Fruit fly (Drosophila melanogaster) S2 (cell line): ENCODE data around the gene ScsbetaA.

Experiments
- CG8478 ChIP-seq: fragments of >200 bp; optimal IDR thresholded peaks from 2 replicates; lab custom pipeline; 2018
- CTCF ChIP-seq, 2 experiments: fragments of >200 bp; optimal IDR thresholded peaks; 2 replicates each; lab custom pipeline; 2018

ScsbetaA gene

dm6 chr3R:8938494-8939404, at the start of gene ScsbetaA:
TSS of gene ScsbetaA (plus strand) at chr3R:8938724.
- TF ChIP-seq CTCF (optimal IDR thresholded peaks at IDR 0.05; lab: Kevin White, UChicago) (no peak), CG8478 (lab: Kevin White, UChicago) (no peak)

- TF ChIP-seq CG8478 (lab: Kevin White, UChicago) (no peak), CTCF (optimal IDR thresholded peaks at IDR 0.05; lab: Kevin White, UChicago) (no peak)
Measured at dm6 chr3R:8890441-8890840, 48.1 kb upstream of the ScsbetaA start.

dm6 chr3R:8891675-8892074, 46.8 kb upstream of the ScsbetaA start:
- no peak for TF ChIP-seq CTCF (optimal IDR thresholded peaks at IDR 0.05; lab: Kevin White, UChicago)
- TF ChIP-seq CG8478 (lab: Kevin White, UChicago): no peak

- no peak for TF ChIP-seq CTCF (optimal IDR thresholded peaks at IDR 0.05; lab: Kevin White, UChicago)
- TF ChIP-seq CG8478 (lab: Kevin White, UChicago): no peak
Measured at dm6 chr3R:8892993-8893670, 45.4 kb upstream of the ScsbetaA start.

dm6 chr3R:8896740-8897139, 41.8 kb upstream of the ScsbetaA start:
- TF ChIP-seq CG8478 (lab: Kevin White, UChicago) (no peak), CTCF (optimal IDR thresholded peaks at IDR 0.05; lab: Kevin White, UChicago) (no peak)

- TF ChIP-seq CTCF (optimal IDR thresholded peaks at IDR 0.05; lab: Kevin White, UChicago): no peak
- no peak for TF ChIP-seq CG8478 (lab: Kevin White, UChicago)
Measured at dm6 chr3R:8914919-8915318, 23.6 kb upstream of the ScsbetaA start.

dm6 chr3R:8915537-8916332, 22.8 kb upstream of the ScsbetaA start:
- TF ChIP-seq CTCF (optimal IDR thresholded peaks at IDR 0.05; lab: Kevin White, UChicago) (no peak), CG8478 (lab: Kevin White, UChicago) (no peak)

dm6 chr3R:8918818-8919217, 19.7 kb upstream of the ScsbetaA start:
- TF ChIP-seq CTCF (optimal IDR thresholded peaks at IDR 0.05; lab: Kevin White, UChicago) (no peak), CG8478 (lab: Kevin White, UChicago) (no peak)

- TF ChIP-seq CTCF (optimal IDR thresholded peaks at IDR 0.05; lab: Kevin White, UChicago) (no peak), CG8478 (lab: Kevin White, UChicago) (no peak)
Measured at dm6 chr3R:8920091-8920733, 18.3 kb upstream of the ScsbetaA start.

- no peak for TF ChIP-seq CG8478 (lab: Kevin White, UChicago)
- TF ChIP-seq CTCF (optimal IDR thresholded peaks at IDR 0.05; lab: Kevin White, UChicago): no peak
Measured at dm6 chr3R:8921880-8922279, 16.6 kb upstream of the ScsbetaA start.

dm6 chr3R:8922617-8923242, 15.8 kb upstream of the ScsbetaA start:
- TF ChIP-seq CTCF (optimal IDR thresholded peaks at IDR 0.05; lab: Kevin White, UChicago) (no peak), CG8478 (lab: Kevin White, UChicago) (no peak)

- no peak for TF ChIP-seq CTCF (optimal IDR thresholded peaks at IDR 0.05; lab: Kevin White, UChicago)
- no peak for TF ChIP-seq CG8478 (lab: Kevin White, UChicago)
Measured at dm6 chr3R:8923774-8924369, 14.7 kb upstream of the ScsbetaA start.

- TF ChIP-seq CTCF (optimal IDR thresholded peaks at IDR 0.05; lab: Kevin White, UChicago) (no peak), CG8478 (lab: Kevin White, UChicago) (no peak)
Measured at dm6 chr3R:8925924-8926553, 12.5 kb upstream of the ScsbetaA start.
